Fruit fly (Drosophila melanogaster): ENCODE measurements around the gene CG32533.

DNA sequence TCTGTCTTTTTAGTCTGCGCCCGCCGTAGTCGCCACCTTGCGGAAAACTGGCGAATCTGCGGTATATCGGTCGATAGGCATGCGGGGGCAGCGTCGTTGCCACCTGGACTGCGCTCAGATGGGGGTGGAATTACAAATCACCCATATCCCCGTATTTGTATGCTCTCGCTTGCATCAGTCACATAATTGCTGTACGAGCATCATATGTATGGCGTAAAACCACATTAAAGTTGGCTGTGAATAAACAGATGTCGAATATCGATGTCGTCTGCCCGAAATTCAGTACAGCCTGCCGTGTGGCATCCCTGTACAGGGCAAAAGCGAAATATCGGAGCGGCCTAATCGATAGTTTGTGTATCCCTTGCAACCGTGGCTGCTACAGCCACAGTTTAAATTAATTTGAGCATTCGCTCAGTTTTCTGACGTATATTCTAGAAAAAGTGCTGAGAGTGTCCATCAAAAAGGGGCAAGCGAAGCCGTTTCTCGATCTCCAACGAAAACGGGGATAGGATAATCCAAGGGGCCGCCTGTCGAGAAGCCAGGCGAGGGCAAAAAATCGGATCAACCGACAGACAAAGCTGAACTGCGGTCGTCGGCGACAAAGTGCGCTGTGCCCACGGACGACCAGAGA, 42.7 kb upstream of the CG32533 start, which contains the start of the genes Idh3a and CoRest:
- TF ChIP-seq CG8478 (optimal IDR thresholded peaks at IDR 0.05) (no peak), psq (optimal IDR thresholded peaks at IDR 0.05) (no peak), pan (optimal IDR thresholded peaks at IDR 0.05) (no peak), Dll (optimal IDR thresholded peaks at IDR 0.05) (no peak), usp (GFP tag; optimal IDR thresholded peaks at IDR 0.05) (no peak), EcR (GFP tag; optimal IDR thresholded peaks at IDR 0.05) (no peak)

Data from whole organism.